Fruit fly (Drosophila melanogaster): ENCODE data around the gene CG11977.
A peak's percentile ranks its signal among the peaks of the same experiment; 100 is the strongest.

CG11977 gene

DNA sequence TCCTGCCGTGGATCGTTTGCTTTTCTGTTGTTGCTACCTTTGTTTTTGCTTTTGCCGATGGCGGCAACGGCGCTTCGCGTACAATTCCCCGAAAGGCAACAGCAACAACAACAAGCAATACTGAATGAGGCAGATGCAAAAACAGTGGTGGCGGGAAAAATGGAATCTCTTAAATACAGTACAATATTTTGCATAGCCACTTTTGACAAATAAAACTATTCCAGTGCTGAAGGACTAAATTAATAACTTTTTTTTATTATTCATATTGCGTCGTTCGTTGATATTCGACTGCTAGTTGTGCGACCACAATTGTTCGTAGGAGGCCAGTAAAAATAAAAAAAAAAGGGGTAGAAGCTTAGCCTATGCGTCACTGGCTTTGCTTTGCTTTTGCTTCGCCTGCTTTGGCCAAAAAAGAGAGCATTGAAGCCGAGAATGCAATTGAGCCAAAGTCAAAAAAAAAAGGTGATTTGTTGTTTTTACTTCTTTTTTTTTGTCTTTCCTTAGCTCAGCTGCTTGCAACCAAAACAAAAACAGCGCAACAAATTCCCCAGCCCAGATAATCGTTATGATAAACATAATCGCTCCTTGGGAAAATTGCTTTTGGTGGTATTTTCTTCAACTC is 34.4 kb downstream of the CG11977 start (continued):
- TF ChIP-seq Ets65A (GFP tag) (peak; percentile 85), CG9727 (GFP tag; optimal IDR thresholded peaks at IDR 0.05) (peak; percentile 80), CG16779 (GFP tag; IDR thresholded peaks at IDR 0.05) (peak; percentile 74), CG11085 (GFP tag; IDR thresholded peaks at IDR 0.05) (peak; percentile 74), ewg (GFP tag; optimal IDR thresholded peaks at IDR 0.05) (peak; percentile 86), croc (GFP tag; conservative IDR thresholded peaks at IDR 0.05) (peak; percentile 78), CG2129 (GFP tag; IDR thresholded peaks at IDR 0.05; ENCODE audit: partially characterized antibody) (no peak), cad (GFP tag; optimal IDR thresholded peaks at IDR 0.05) (no peak), Hr39 (optimal IDR thresholded peaks at IDR 0.05) (no peak), cato (GFP tag; optimal IDR thresholded peaks at IDR 0.05; ENCODE audit: borderline replicate concordance) (peak; percentile 58), CG3995 (GFP tag; optimal IDR thresholded peaks at IDR 0.05) (peak; percentile 47), Sin3A (optimal IDR thresholded peaks at IDR 0.05) (no peak), unpg (GFP tag; optimal IDR thresholded peaks at IDR 0.05) (peak; percentile 91), CG6272 (GFP tag; IDR thresholded peaks at IDR 0.05) (peak; percentile 80), Opbp (GFP tag; IDR thresholded peaks at IDR 0.05; ENCODE audit: partially characterized antibody) (no peak), Dad (GFP tag; optimal IDR thresholded peaks at IDR 0.05) (peak; percentile 67), CG7963 (GFP tag; IDR thresholded peaks at IDR 0.05; ENCODE audit: partially characterized antibody) (no peak), CG14710 (tag; optimal IDR thresholded peaks at IDR 0.05) (peak; percentile 70), gcm (GFP tag; optimal IDR thresholded peaks at IDR 0.05) (peak; percentile 68), fru (optimal IDR thresholded peaks at IDR 0.05) (no peak), yki (optimal IDR thresholded peaks at IDR 0.05) (no peak), CG31441 (GFP tag; IDR thresholded peaks at IDR 0.05) (peak; percentile 81), Bgb (GFP tag; IDR thresholded peaks at IDR 0.05; ENCODE audit: partially characterized antibody) (no peak), ham (GFP tag; IDR thresholded peaks at IDR 0.05) (no peak), CG11504 (tag; optimal IDR thresholded peaks at IDR 0.05) (peak; percentile 92), CG12071 (GFP tag; optimal IDR thresholded peaks at IDR 0.05) (peak; percentile 86), Dek (tag; optimal IDR thresholded peaks at IDR 0.05) (peak; percentile 85), CG14667 (GFP tag; IDR thresholded peaks at IDR 0.05) (peak; percentile 87), CG10366 (GFP tag; IDR thresholded peaks at IDR 0.05) (peak; percentile 92), trem (tag; optimal IDR thresholded peaks at IDR 0.05) (peak; percentile 25), Dll (GFP tag; IDR thresholded peaks at IDR 0.05; ENCODE audit: partially characterized antibody) (no peak), Trl (optimal IDR thresholded peaks at IDR 0.05) (no peak), Trl (GFP tag; optimal IDR thresholded peaks at IDR 0.05) (peak; percentile 85), cwo (GFP tag; optimal IDR thresholded peaks at IDR 0.05) (peak; percentile 83), CG10959 (GFP tag; IDR thresholded peaks at IDR 0.05) (peak; percentile 75), gfzf (GFP tag; optimal IDR thresholded peaks at IDR 0.05) (no peak), HmgZ (tag; optimal IDR thresholded peaks at IDR 0.05) (peak; percentile 85), dan (GFP tag; IDR thresholded peaks at IDR 0.05) (no peak), crp (GFP tag; optimal IDR thresholded peaks at IDR 0.05) (peak; percentile 13 to 41), Hmr (GFP tag; optimal IDR thresholded peaks at IDR 0.05) (peak; percentile 87), CG32772 (GFP tag; IDR thresholded peaks at IDR 0.05) (peak; percentile 90), CG17829 (tag; optimal IDR thresholded peaks at IDR 0.05) (peak; percentile 83), klu (GFP tag; IDR thresholded peaks at IDR 0.05) (peak; percentile 29; the same call in 1 of the 2 replicates), prd (optimal IDR thresholded peaks at IDR 0.05) (no peak), prd (GFP tag; IDR thresholded peaks at IDR 0.05) (peak; percentile 90), ci (GFP tag; IDR thresholded peaks at IDR 0.05) (peak; percentile 97), lilli (GFP tag; optimal IDR thresholded peaks at IDR 0.05) (peak; percentile 94), Sox102F (GFP tag; optimal IDR thresholded peaks at IDR 0.05) (peak; percentile 96), toy (GFP tag; IDR thresholded peaks at IDR 0.05) (peak; percentile 71; the same call in 1 of the 2 replicates), CG10979 (tag; optimal IDR thresholded peaks at IDR 0.05) (peak; percentile 79), CG9932 (GFP tag; IDR thresholded peaks at IDR 0.05) (peak; percentile 87), chif (GFP tag; optimal IDR thresholded peaks at IDR 0.05) (peak; percentile 76 to 85)
